Worm (Caenorhabditis elegans) whole organism, dauer: ENCODE measurements around the gene npr-16.

Experiments used
- unc-62 ChIP-seq: sonication (generic microtip); optimal IDR thresholded peaks from 2 replicates; lab custom pipeline; 2017; ENCODE audit warnings: missing biosample characterization, missing genetic modification reagents, missing genetic modification characterization

Gene npr-16

ce11 chrX:3506556-3506955, 12.0 kb upstream of the npr-16 start:
- no peak for TF ChIP-seq unc-62 (GFP tag; lab: Kevin White, UChicago)

- no peak for TF ChIP-seq unc-62 (GFP tag; lab: Kevin White, UChicago)
These were observed 11.4 kb upstream of the npr-16 start for ce11 chrX:3507214-3507613.

DNA sequence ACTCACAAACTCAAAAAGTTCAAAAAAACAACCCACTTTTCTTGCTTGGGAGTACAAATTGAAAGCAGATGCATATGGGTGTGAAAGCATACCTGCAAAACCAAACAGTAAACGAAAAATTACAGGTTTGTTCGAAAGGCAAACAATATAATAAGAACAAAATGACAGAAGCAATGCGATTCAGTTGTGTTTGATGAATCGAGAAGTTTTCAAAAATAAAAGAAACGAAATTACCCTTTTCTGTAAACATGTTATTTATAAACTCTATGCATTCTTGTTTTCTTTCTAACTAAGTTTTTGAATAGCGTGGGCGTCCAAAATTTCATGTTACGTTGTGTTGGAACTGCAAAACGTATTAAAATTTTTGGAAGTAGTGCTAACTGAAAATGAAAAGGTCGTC, 9.7 kb upstream of the npr-16 start, which contains the start of gene sox-4:
Gene sox-4 (minus strand): TSS at position 101 of the 400 bp plus-strand sequence.
- no peak for TF ChIP-seq unc-62 (GFP tag; lab: Kevin White, UChicago)

DNA sequence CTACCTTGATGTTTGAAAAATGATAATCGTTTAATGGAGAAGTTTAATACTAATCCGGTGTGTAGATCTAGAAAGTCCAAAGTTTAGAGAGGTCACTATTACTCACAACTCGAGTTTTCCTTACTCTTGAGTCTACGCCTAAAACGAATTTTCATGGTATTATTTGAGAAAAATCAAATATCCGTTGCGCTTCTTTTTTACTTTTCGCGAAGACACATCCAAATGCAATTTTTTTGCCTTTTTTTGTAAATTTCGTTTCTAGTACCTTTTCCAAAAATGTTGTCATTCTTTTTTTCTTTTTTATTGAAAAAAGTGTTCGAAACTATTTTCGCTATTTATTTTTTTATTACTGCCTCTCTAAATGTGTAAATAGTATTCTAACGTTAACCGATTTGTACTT, 4.9 kb upstream of the npr-16 start:
- no peak for TF ChIP-seq unc-62 (GFP tag; lab: Kevin White, UChicago)

- no peak for TF ChIP-seq unc-62 (GFP tag; lab: Kevin White, UChicago)
These were observed 1.5 kb upstream of the npr-16 start for ce11 chrX:3517141-3517540.

ce11 chrX:3526712-3527111, 8.1 kb downstream of the npr-16 start:
- no peak for TF ChIP-seq unc-62 (GFP tag; lab: Kevin White, UChicago)

- TF ChIP-seq unc-62 (GFP tag; lab: Kevin White, UChicago) = no peak
These were observed 14.3 kb downstream of the npr-16 start, which contains the start of gene F56B6.6 for ce11 chrX:3532919-3533318. Gene F56B6.6 (minus strand): TSS chrX:3533019.

DNA sequence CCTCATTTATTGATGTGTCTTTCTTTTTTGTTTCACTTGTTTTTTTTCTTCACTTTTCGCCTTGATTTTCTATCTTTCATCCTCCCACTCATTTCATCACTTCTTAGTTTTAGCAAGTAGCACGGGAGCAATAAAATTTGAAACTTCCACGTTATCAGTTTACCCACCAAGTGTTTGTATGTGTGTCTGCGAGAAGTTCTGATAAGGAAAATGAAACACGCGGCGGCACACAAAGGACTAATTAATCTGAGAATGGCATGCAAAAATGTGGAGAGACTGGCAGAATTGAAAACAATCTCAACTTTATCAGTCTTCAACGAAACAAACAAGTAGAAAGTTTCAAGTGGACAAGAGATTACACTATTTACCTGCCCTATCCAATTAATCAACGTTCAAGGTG, 15.6 kb downstream of the npr-16 start:
- no peak for TF ChIP-seq unc-62 (GFP tag; lab: Kevin White, UChicago)

- TF ChIP-seq unc-62 (GFP tag; lab: Kevin White, UChicago) = no peak
These were observed 16.9 kb downstream of the npr-16 start for ce11 chrX:3535505-3535904.

DNA sequence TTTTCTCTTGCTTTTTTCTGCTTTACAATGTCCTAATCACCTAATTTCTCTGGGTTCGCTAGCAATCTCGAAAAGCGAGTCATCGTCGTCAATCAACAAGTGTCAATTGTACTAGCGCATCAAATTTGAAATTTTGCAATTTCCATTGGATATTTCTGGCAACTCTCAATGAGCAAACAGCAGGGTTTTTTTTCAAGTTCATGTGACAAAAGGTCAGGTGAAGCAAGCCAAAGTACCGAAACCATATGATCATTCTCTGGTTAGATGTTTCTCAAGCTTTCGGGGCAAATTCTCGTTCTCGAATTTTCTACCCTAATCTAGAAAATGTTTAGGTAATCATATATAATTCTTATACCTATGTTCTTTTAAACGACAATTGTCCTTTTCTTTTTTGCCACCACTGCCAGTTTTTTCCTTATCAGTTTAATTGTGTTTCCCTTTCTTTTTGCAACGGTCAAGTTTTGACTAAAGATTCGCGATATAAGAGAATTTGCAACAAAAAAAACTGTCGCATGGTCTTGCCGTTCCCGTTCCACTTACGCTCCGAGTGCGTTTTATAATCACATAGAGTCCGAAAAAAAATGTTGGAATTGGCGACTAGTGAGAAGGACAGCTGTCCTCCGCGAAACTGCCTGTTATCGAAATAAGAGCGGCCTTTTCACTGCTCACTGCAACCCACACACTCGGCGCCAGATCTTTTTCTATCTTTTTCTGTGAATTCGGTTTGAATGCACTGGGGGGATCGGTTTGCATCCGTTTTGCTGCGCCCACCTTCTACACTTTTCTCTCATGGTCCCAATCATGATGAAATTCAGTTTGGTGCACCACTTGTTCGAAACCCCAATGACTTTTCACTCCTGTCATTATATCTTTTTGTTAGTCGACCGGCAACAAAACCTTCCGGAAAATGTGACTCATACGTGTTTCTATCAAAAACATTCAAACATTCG, 18.0 kb downstream of the npr-16 start:
- TF ChIP-seq unc-62 (GFP tag; lab: Kevin White, UChicago) = no peak

DNA sequence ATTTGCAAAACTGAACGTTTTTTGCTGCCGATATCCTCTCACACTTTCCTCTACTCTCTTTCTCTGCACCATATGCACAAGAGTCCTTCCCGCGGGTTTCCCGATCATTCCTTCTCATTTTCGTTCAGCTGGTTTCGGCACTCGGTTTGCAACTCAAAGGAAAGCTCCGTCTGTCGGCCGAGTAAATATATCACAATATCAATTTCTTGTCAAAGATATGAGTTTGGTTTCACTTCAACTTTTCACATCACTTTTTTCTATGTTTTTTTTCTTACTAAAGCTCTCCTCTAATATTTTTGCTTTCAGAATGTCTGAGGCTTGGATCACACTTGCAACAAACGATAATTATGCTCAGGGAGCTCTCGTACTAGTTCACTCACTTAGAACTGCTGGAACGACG, 18.7 kb downstream of the npr-16 start, which contains the start of gene gyg-1:
Gene gyg-1 (plus strand): TSS at position 301 of the 400 bp plus-strand sequence.
- TF ChIP-seq unc-62 (GFP tag; lab: Kevin White, UChicago) = no peak

DNA sequence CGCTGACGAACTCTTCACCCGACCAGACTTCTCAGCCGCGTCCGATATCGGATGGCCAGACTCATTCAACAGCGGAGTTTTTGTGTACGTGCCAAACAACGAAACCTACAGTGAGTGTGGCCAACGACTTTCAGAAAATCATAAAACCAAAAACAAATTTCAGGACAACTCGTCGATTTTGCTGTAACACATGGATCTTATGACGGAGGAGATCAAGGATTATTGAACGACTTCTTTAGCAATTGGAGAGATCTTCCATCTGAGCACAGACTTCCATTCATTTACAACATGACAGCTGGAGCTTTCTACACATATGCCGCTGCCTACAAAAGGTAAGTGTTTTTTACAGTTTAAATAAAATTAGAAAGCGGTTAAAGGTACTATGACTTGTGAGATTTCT, 19.5 kb downstream of the npr-16 start:
- TF ChIP-seq unc-62 (GFP tag; lab: Kevin White, UChicago) = no peak

ce11 chrX:3540861-3541260, 22.3 kb downstream of the npr-16 start:
- TF ChIP-seq unc-62 (GFP tag; lab: Kevin White, UChicago) = no peak

- TF ChIP-seq unc-62 (GFP tag; lab: Kevin White, UChicago) = no peak
These were observed 23.6 kb downstream of the npr-16 start, which contains the start of gene rgs-7 for ce11 chrX:3542242-3542641. Gene rgs-7 (plus strand): TSS chrX:3542542.

DNA sequence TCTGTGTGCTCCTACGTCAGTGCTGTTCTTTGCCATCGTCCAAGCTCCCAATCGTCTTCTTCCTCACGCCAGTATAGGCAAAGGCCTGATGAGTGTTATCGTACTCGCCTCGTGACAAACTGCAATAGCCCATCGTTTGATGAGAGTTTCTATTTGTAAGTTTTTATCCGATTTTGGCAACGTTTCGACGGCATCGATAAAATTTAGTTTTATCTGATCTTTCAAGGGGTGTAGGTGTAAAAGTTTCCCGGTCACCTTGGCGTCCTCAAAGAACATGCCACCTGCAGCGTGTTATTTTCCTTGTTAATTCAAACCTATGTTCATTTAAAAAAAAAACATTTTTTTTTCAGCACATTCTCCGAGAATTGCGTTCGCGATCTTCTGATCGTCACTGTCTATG, 28.5 kb downstream of the npr-16 start:
- TF ChIP-seq unc-62 (GFP tag; lab: Kevin White, UChicago) = no peak

DNA sequence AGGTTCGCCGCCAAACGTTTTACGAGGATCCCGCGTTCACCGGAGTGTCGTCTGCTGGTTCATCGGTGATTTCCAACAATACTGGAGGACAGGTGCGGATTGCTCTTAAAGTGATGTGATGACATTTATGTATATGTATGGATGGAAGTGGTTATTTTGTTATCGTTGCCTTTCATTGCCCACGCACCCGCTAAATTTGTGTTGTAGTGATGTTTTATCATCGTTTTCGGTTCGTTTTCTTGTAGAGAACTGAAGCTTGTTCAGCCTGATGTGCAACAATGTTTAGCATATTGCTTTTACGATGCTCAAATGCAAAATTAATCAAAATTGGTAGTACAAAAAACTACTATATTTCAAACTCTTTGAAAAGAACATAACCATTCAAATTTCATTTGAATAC, 29.2 kb downstream of the npr-16 start:
- TF ChIP-seq unc-62 (GFP tag; lab: Kevin White, UChicago) = no peak

DNA sequence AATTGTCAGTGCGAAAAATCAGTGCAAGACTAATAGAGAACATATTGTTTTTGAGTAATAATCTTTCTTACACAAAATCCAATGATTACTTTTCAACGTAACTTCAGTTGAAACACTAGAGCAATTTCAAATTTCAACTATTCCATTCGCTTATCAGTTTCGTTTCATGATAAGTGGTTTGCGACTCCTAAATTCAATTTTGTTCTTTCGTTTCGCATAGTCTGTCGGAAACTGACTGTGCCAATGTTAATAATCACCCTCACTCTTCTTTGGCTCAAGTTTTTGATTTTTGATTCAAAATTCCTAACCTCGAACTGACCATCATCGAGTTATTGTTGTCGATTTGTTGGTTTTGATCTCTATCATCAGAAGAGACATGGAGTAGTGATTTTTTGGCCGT, 30.1 kb downstream of the npr-16 start:
- TF ChIP-seq unc-62 (GFP tag; lab: Kevin White, UChicago) = no peak
